Worm (Caenorhabditis elegans) whole organism, mixed stage, embryonic: ENCODE data around the gene mtrr-1.
A peak's percentile ranks its signal among the peaks of the same experiment; 100 is the strongest.

Experiments
- M03D4.4 ChIP-seq: sonication (generic microtip); optimal IDR thresholded peaks from 2 replicates; lab custom pipeline; 2017; ENCODE audit warnings: mild to moderate bottlenecking, missing genetic modification characterization, missing compliant biosample characterization
- bed-3 ChIP-seq: fragments of 200-800 bp; sonication (Bioruptor generic); optimal IDR thresholded peaks from 3 replicates; lab custom pipeline; 2018; ENCODE audit warnings: mild to moderate bottlenecking, missing genetic modification characterization, moderate library complexity, missing compliant biosample characterization
- blmp-1 ChIP-seq: fragments of 150-350 bp; optimal IDR thresholded peaks from 2 replicates; lab custom pipeline; 2014; ENCODE audit warnings: missing biosample characterization, missing genetic modification characterization
- ceh-39 ChIP-seq: fragments of 150-350 bp; optimal IDR thresholded peaks from 2 replicates; lab custom pipeline; 2014; ENCODE audit warnings: missing biosample characterization, missing genetic modification characterization
- ceh-43 ChIP-seq: fragments of 200-800 bp; sonication (Bioruptor generic); optimal IDR thresholded peaks from 2 replicates; lab custom pipeline; 2018; ENCODE audit warnings: mild to moderate bottlenecking, missing genetic modification characterization, moderate library complexity, missing compliant biosample characterization
- ceh-83 ChIP-seq: fragments of 200-800 bp; sonication (Bioruptor generic); optimal IDR thresholded peaks from 2 replicates; lab custom pipeline; 2018; ENCODE audit warnings: mild to moderate bottlenecking, missing genetic modification characterization, missing compliant biosample characterization
- ces-1 ChIP-seq: fragments of 150-350 bp; optimal IDR thresholded peaks from 2 replicates; lab custom pipeline; 2014; ENCODE audit warnings: missing biosample characterization, missing genetic modification reagents, missing genetic modification characterization
- cnd-1 ChIP-seq: fragments of 200-800 bp; sonication (Bioruptor generic); optimal IDR thresholded peaks from 2 replicates; lab custom pipeline; 2018; ENCODE audit warnings: mild to moderate bottlenecking, missing genetic modification characterization, missing compliant biosample characterization
- drap-1 ChIP-seq: fragments of 200-800 bp; sonication (Bioruptor generic); optimal IDR thresholded peaks from 3 replicates; lab custom pipeline; 2018; ENCODE audit warnings: mild to moderate bottlenecking, missing genetic modification characterization, missing compliant biosample characterization
- elt-3 ChIP-seq: fragments of 150-350 bp; optimal IDR thresholded peaks from 2 replicates; lab custom pipeline; 2014; ENCODE audit warnings: missing biosample characterization, missing genetic modification characterization
- flh-1 ChIP-seq: fragments of 200-800 bp; sonication (Bioruptor generic); optimal IDR thresholded peaks from 2 replicates; lab custom pipeline; 2018; ENCODE audit warnings: mild to moderate bottlenecking, missing genetic modification characterization, moderate library complexity, missing compliant biosample characterization
- ham-2 ChIP-seq: fragments of 200-800 bp; sonication (Bioruptor generic); optimal IDR thresholded peaks from 2 replicates; lab custom pipeline; 2018; ENCODE audit warnings: mild to moderate bottlenecking, missing genetic modification characterization, missing compliant biosample characterization
- hlh-1 ChIP-seq: fragments of 150-350 bp; optimal IDR thresholded peaks from 2 replicates; lab custom pipeline; 2014; ENCODE audit warnings: missing biosample characterization, missing genetic modification reagents, missing genetic modification characterization
- lin-13 ChIP-seq: fragments of 150-350 bp; optimal IDR thresholded peaks from 2 replicates; lab custom pipeline; 2014; ENCODE audit warnings: missing biosample characterization, missing genetic modification characterization
- lin-32 ChIP-seq: fragments of 200-800 bp; sonication (Bioruptor generic); optimal IDR thresholded peaks from 2 replicates; lab custom pipeline; 2018; ENCODE audit warnings: mild to moderate bottlenecking, missing genetic modification characterization, missing compliant biosample characterization
- lsy-2 ChIP-seq: fragments of 150-350 bp; optimal IDR thresholded peaks from 2 replicates; lab custom pipeline; 2014; ENCODE audit warnings: missing biosample characterization, missing genetic modification characterization
- mab-5 ChIP-seq: fragments of 150-350 bp; optimal IDR thresholded peaks from 2 replicates; lab custom pipeline; 2014; ENCODE audit warnings: missing biosample characterization, missing genetic modification characterization
- mep-1 ChIP-seq: fragments of 150-350 bp; optimal IDR thresholded peaks from 2 replicates; lab custom pipeline; 2017; ENCODE audit warnings: missing biosample characterization, missing genetic modification reagents, missing genetic modification characterization, inconsistent platforms
- mls-2 ChIP-seq: sonication (generic microtip); optimal IDR thresholded peaks from 2 replicates; lab custom pipeline; 2016; ENCODE audit warnings: mild to moderate bottlenecking, missing genetic modification characterization, moderate library complexity, missing compliant biosample characterization
- nhr-12 ChIP-seq: fragments of 150-350 bp; optimal IDR thresholded peaks from 2 replicates; lab custom pipeline; 2014; ENCODE audit warnings: missing biosample characterization, missing genetic modification characterization
- nhr-2 ChIP-seq: fragments of 150-350 bp; optimal IDR thresholded peaks from 2 replicates; lab custom pipeline; 2014; ENCODE audit warnings: missing biosample characterization, missing genetic modification characterization
- nhr-237 ChIP-seq: fragments of 150-350 bp; optimal IDR thresholded peaks from 2 replicates; lab custom pipeline; 2014; ENCODE audit warnings: missing biosample characterization, missing genetic modification characterization
- nhr-28 ChIP-seq: fragments of 150-350 bp; optimal IDR thresholded peaks from 2 replicates; lab custom pipeline; 2014; ENCODE audit warnings: missing biosample characterization, missing genetic modification characterization
- pha-4 ChIP-seq: fragments of 150-350 bp; optimal IDR thresholded peaks from 2 replicates; lab custom pipeline; 2018; ENCODE audit warnings: missing biosample characterization, missing genetic modification reagents, missing genetic modification characterization
- sem-2 ChIP-seq: fragments of 200-800 bp; sonication (Bioruptor generic); optimal IDR thresholded peaks from 2 replicates; lab custom pipeline; 2018; ENCODE audit warnings: mild to moderate bottlenecking, missing genetic modification characterization, missing compliant biosample characterization
- snpc-4 ChIP-seq: fragments of 150-350 bp; optimal IDR thresholded peaks from 2 replicates; lab custom pipeline; 2014; ENCODE audit warnings: missing biosample characterization, missing genetic modification characterization
- sptf-1 ChIP-seq: sonication (generic microtip); optimal IDR thresholded peaks from 2 replicates; lab custom pipeline; 2017; ENCODE audit warnings: mild to moderate bottlenecking, missing genetic modification characterization, moderate library complexity, missing compliant biosample characterization
- tbx-8 ChIP-seq: fragments of 200-800 bp; sonication (Bioruptor generic); optimal IDR thresholded peaks from 2 replicates; lab custom pipeline; 2018; ENCODE audit warnings: mild to moderate bottlenecking, missing genetic modification characterization, moderate library complexity, missing compliant biosample characterization
- unc-120 ChIP-seq: sonication (generic microtip); optimal IDR thresholded peaks from 2 replicates; lab custom pipeline; 2017; ENCODE audit warnings: missing genetic modification characterization, missing compliant biosample characterization; ENCODE audit not compliant: poor library complexity, severe bottlenecking
- unc-39 ChIP-seq: fragments of 150-350 bp; optimal IDR thresholded peaks from 2 replicates; lab custom pipeline; 2014; ENCODE audit warnings: missing biosample characterization, missing genetic modification characterization
- unc-62 ChIP-seq: fragments of 150-350 bp; optimal IDR thresholded peaks from 2 replicates; lab custom pipeline; 2014; ENCODE audit warnings: missing biosample characterization, missing genetic modification reagents, missing genetic modification characterization
- zip-8 ChIP-seq: fragments of 150-350 bp; optimal IDR thresholded peaks from 2 replicates; lab custom pipeline; 2014; ENCODE audit warnings: missing biosample characterization, missing genetic modification characterization
- ztf-11 ChIP-seq: fragments of 150-350 bp; optimal IDR thresholded peaks from 2 replicates; lab custom pipeline; 2014; ENCODE audit warnings: missing biosample characterization, missing genetic modification characterization

mtrr-1 gene

ce11 chrII:9261403-9261802, 24.4 kb upstream of the mtrr-1 start:
- no peak for TF ChIP-seq M03D4.4 (tag; lab: Kevin White, UChicago)
- no peak for TF ChIP-seq bed-3
- no peak for TF ChIP-seq ceh-43 (GFP tag; lab: Kevin White, UChicago)
- TF ChIP-seq unc-62: no peak
- peak; percentile 23 for TF ChIP-seq lin-32 (GFP tag; lab: Kevin White, UChicago)
- peak; percentile 78 for TF ChIP-seq ces-1 (GFP tag; lab: Kevin White, UChicago)
- TF ChIP-seq ham-2 (GFP tag; lab: Kevin White, UChicago): no peak

ce11 chrII:9261931-9262562, 23.7 kb upstream of the mtrr-1 start, which contains the start of gene aqp-2:
aqp-2 (minus strand) TSS chrII:9261981.
- no peak for TF ChIP-seq nhr-237 (tag; lab: Kevin White, UChicago)
- peak; percentile 88 for TF ChIP-seq unc-62
- peak; percentile 51 for TF ChIP-seq blmp-1 (tag; lab: Kevin White, UChicago)
- TF ChIP-seq bed-3: no peak
- TF ChIP-seq unc-39: no peak
- TF ChIP-seq mep-1 (tag; lab: Kevin White, UChicago): peak; percentile 25
- no peak for TF ChIP-seq mls-2 (tag; lab: Kevin White, UChicago)
- no peak for TF ChIP-seq nhr-12 (tag; lab: Kevin White, UChicago)
- peak; percentile 45 for TF ChIP-seq unc-120
- TF ChIP-seq cnd-1: no peak
- no peak for TF ChIP-seq pha-4 (tag; lab: Kevin White, UChicago)
- no peak for TF ChIP-seq sptf-1
- TF ChIP-seq zip-8 (tag; lab: Kevin White, UChicago): no peak
- no peak for TF ChIP-seq ham-2 (GFP tag; lab: Kevin White, UChicago)
- TF ChIP-seq snpc-4 (tag; lab: Kevin White, UChicago): no peak
- no peak for TF ChIP-seq elt-3 (tag; lab: Kevin White, UChicago)
- peak; percentile 72 for TF ChIP-seq hlh-1 (tag; lab: Kevin White, UChicago)
- no peak for TF ChIP-seq M03D4.4 (tag; lab: Kevin White, UChicago)
- no peak for TF ChIP-seq ztf-11 (tag; lab: Kevin White, UChicago)
- no peak for TF ChIP-seq drap-1 (GFP tag; lab: Kevin White, UChicago)

DNA sequence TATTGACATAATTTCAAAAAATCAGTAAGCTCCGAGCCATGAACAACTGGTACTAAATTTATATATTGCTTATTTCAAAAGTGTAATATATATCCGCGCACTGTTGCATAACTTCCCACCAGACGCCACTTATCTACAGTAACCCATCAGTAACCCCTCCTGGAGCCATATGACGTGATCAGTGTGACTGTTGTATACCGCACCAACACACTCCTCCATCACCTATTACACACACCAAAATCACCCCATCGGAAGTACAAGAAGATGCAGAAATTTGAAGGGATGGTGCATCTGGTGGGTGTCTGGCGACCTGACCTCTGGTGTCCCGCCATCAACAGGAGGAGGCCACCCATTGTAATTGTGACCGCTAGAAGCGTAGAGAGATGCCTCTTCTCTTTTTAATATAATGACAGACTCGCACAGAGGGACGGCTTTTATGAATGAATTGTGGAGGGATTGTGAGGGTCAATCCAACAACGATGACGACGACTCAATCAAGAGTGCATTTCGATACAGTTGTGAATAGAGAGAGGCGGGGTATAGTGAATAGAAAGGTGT, 22.9 kb upstream of the mtrr-1 start:
- TF ChIP-seq snpc-4 (tag; lab: Kevin White, UChicago) (no peak), sptf-1 (peak; percentile 24), nhr-28 (tag; lab: Kevin White, UChicago) (no peak), ceh-39 (tag; lab: Kevin White, UChicago) (no peak), lin-32 (GFP tag; lab: Kevin White, UChicago) (peak; percentile 32), M03D4.4 (tag; lab: Kevin White, UChicago) (peak; percentile 56), cnd-1 (peak; percentile 67), unc-62 (peak; percentile 59), tbx-8 (GFP tag; lab: Kevin White, UChicago) (peak; percentile 61), nhr-2 (tag; lab: Kevin White, UChicago) (peak; percentile 90), mls-2 (tag; lab: Kevin White, UChicago) (peak; percentile 49), lin-13 (tag; lab: Kevin White, UChicago) (peak; percentile 3), ztf-11 (tag; lab: Kevin White, UChicago) (no peak), unc-120 (no peak), ceh-83 (GFP tag; lab: Kevin White, UChicago) (no peak), hlh-1 (tag; lab: Kevin White, UChicago) (peak; percentile 96)

DNA sequence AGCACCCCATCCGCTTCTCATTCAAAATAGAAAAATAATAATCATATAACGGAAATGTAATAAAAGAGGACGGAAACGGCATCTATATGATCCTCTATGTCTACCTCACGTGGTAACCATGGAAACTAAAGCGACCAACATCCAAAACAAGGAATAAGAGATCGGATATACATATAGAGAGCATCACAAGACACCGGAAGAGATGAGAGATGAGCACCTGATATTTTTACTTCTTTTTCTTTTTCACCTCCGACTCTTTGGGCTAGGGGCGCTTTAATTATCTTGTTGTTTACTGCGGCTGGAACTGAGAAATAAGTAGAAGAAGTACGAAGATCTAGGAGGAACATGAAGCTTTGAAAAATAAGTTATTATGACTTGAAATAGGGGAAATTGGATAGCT, 22.0 kb upstream of the mtrr-1 start:
- TF ChIP-seq unc-120: peak; percentile 24
- TF ChIP-seq ces-1 (GFP tag; lab: Kevin White, UChicago): peak; percentile 6
- no peak for TF ChIP-seq unc-39
- TF ChIP-seq, all 35 proteins: peak for 2

- TF ChIP-seq lsy-2 (tag; lab: Kevin White, UChicago) (no peak), mab-5 (tag; lab: Kevin White, UChicago) (peak; percentile 90), cnd-1 (peak; percentile 39), elt-3 (tag; lab: Kevin White, UChicago) (no peak), mls-2 (tag; lab: Kevin White, UChicago) (no peak), drap-1 (GFP tag; lab: Kevin White, UChicago) (no peak), pha-4 (tag; lab: Kevin White, UChicago) (no peak), lin-32 (GFP tag; lab: Kevin White, UChicago) (peak; percentile 70), unc-120 (peak; percentile 66), flh-1 (no peak), unc-62 (peak; percentile 86), ceh-39 (tag; lab: Kevin White, UChicago) (no peak), ces-1 (GFP tag; lab: Kevin White, UChicago) (peak; percentile 16), nhr-2 (tag; lab: Kevin White, UChicago) (no peak), bed-3 (no peak), nhr-237 (tag; lab: Kevin White, UChicago) (no peak), sem-2 (GFP tag; lab: Kevin White, UChicago) (no peak), hlh-1 (tag; lab: Kevin White, UChicago) (peak; percentile 79), snpc-4 (tag; lab: Kevin White, UChicago) (no peak)
Measured at ce11 chrII:9264689-9265278, 21.0 kb upstream of the mtrr-1 start.
